Fruit fly (Drosophila melanogaster): ENCODE measurements around the gene CG7857.

The CG7857 gene

DNA sequence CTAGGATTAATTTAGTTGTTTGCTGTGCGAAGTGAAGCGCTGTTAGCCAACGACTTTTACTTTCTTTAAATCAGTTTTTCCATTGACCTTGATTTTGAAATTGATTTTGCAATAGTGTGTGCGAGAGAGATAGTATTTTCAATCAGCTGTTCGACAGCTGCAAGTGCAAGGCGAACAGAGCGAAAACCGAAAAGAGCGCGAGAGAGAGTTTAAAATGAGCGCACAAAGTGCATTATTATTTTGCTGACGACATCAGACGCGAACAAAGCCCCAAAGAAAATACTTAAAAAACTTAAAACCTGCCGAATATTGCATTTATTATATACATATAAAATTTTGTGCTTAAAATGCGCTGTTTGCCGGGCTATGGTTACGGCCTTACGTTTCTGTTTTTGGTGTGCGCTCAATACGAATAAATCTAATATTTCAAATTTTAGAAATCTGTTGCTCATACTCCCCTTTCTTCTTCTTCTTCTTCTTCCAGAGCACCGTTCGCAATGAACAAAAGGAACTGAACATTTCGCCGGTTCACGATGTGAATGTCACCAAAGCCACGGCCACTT lies 7.1 kb upstream of the CG7857 start (continued):
- TF ChIP-seq CG15479 (GFP tag; optimal IDR thresholded peaks at IDR 0.05) (peak; percentile 32), chinmo (GFP tag; IDR thresholded peaks at IDR 0.05; ENCODE audit: partially characterized antibody) (0 out of 4 replicates have a peak, but pooled peaks have one; percentile 48), nom (GFP tag; optimal IDR thresholded peaks at IDR 0.05) (peak; percentile 64), Mes4 (GFP tag; optimal IDR thresholded peaks at IDR 0.05) (no peak), CoRest (tag; optimal IDR thresholded peaks at IDR 0.05) (no peak), gcm2 (GFP tag; optimal IDR thresholded peaks at IDR 0.05) (no peak), run (tag; optimal IDR thresholded peaks at IDR 0.05) (no peak), Nf-YA (GFP tag; IDR thresholded peaks at IDR 0.05) (no peak), CG2712 (tag; optimal IDR thresholded peaks at IDR 0.05) (peak; percentile 13), CG17385 (GFP tag; optimal IDR thresholded peaks at IDR 0.05) (peak; percentile 81), CG10654 (GFP tag; optimal IDR thresholded peaks at IDR 0.05) (no peak), NFAT (GFP tag; IDR thresholded peaks at IDR 0.05) (no peak), lbe (GFP tag; optimal IDR thresholded peaks at IDR 0.05) (peak; percentile 14), D19B (GFP tag; optimal IDR thresholded peaks at IDR 0.05) (no peak), Blimp-1 (GFP tag; optimal IDR thresholded peaks at IDR 0.05) (peak; percentile 47)

DNA sequence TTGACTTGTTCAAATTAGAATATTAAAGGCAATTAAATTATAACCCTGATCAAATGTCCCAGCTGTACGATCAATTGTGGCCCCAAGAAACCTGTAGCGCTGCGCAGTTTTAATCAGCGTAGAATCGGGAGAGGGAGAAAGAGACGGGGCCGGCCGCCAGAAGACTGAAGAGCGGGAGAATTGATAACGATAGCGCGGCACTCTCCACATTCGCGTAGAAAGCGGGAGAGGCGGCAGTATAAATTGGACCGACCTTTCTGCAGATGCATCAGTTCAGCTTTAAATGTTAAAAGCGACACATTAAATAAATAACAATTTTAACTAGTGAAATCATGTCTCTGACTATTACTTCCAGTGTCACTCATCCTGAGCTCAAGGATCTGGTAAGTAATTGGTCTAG lies 6.1 kb upstream of the CG7857 start, which contains the start of gene MsrA:
MsrA (plus strand) TSS at position 266 of the 400 bp plus-strand sequence.
- TF ChIP-seq ci (GFP tag; IDR thresholded peaks at IDR 0.05) (0 out of 3 replicates have a peak, but pooled peaks have one; percentile 29), CG43689 (GFP tag; IDR thresholded peaks at IDR 0.05) (no peak), Med (GFP tag) (peak; percentile 44), CG8089 (GFP tag; optimal IDR thresholded peaks at IDR 0.05) (no peak), Jarid2 (GFP tag; optimal IDR thresholded peaks at IDR 0.05) (peak; percentile 59), kni (GFP tag; optimal IDR thresholded peaks at IDR 0.05) (no peak), ash1 (GFP tag; optimal IDR thresholded peaks at IDR 0.05) (no peak), sens (GFP tag) (peak; percentile 63), CG31224 (GFP tag; IDR thresholded peaks at IDR 0.05) (no peak), Nf-YA (GFP tag; IDR thresholded peaks at IDR 0.05) (no peak), CG6272 (GFP tag; IDR thresholded peaks at IDR 0.05) (no peak), Ssrp (tag; optimal IDR thresholded peaks at IDR 0.05) (no peak), chinmo (GFP tag; IDR thresholded peaks at IDR 0.05; ENCODE audit: partially characterized antibody) (0 out of 4 replicates have a peak, but pooled peaks have one; percentile 15), ara (GFP tag; IDR thresholded peaks at IDR 0.05) (no peak), CG18619 (GFP tag; optimal IDR thresholded peaks at IDR 0.05) (no peak), pnt (GFP tag; optimal IDR thresholded peaks at IDR 0.05) (no peak), Atf3 (GFP tag; optimal IDR thresholded peaks at IDR 0.05) (no peak), Fer1 (GFP tag; optimal IDR thresholded peaks at IDR 0.05) (no peak), luna (GFP tag; optimal IDR thresholded peaks at IDR 0.05) (no peak), Trl (optimal IDR thresholded peaks at IDR 0.05) (peak; percentile 72 to 74), Trl (GFP tag; optimal IDR thresholded peaks at IDR 0.05) (no peak), jigr1 (GFP tag; IDR thresholded peaks at IDR 0.05) (no peak), D (optimal IDR thresholded peaks at IDR 0.05) (no peak), D (GFP tag; optimal IDR thresholded peaks at IDR 0.05) (no peak), B-H1 (GFP tag; IDR thresholded peaks at IDR 0.05) (no peak), en (GFP tag; optimal IDR thresholded peaks at IDR 0.05) (no peak), E2f2 (GFP tag; IDR thresholded peaks at IDR 0.05) (no peak), CG12769 (tag; optimal IDR thresholded peaks at IDR 0.05) (peak; percentile 35), inv (GFP tag; IDR thresholded peaks at IDR 0.05; ENCODE audit: partially characterized antibody) (no peak), zen2 (GFP tag; IDR thresholded peaks at IDR 0.05; ENCODE audit: partially characterized antibody) (no peak), Doc3 (GFP tag; IDR thresholded peaks at IDR 0.05; ENCODE audit: partially characterized antibody) (no peak), CG17385 (GFP tag; optimal IDR thresholded peaks at IDR 0.05) (peak; percentile 16), grn (GFP tag; optimal IDR thresholded peaks at IDR 0.05) (peak; percentile 45), CG34376 (GFP tag; optimal IDR thresholded peaks at IDR 0.05) (peak; percentile 28), nom (GFP tag; optimal IDR thresholded peaks at IDR 0.05) (peak; percentile 58), CG32532 (GFP tag; IDR thresholded peaks at IDR 0.05) (peak; percentile 35; the same call in 1 of the 2 replicates), CG3163 (GFP tag; optimal IDR thresholded peaks at IDR 0.05) (peak; percentile 59)
